Fruit fly (Drosophila melanogaster) whole organism, prepupa: ENCODE data around the gene Ada1-1.

Source experiments
- Blimp-1 ChIP-seq: fragments of 200-800 bp; sonication (Bioruptor generic); optimal IDR thresholded peaks from 3 replicates; lab custom pipeline; 2017; ENCODE audit warnings: missing biosample characterization, missing genetic modification characterization, mild to moderate bottlenecking, moderate library complexity, missing genetic modification reagents
- CG10669 ChIP-seq: fragments of 200-800 bp; sonication (Bioruptor generic); optimal IDR thresholded peaks from 3 replicates; lab custom pipeline; 2018; ENCODE audit warnings: missing biosample characterization, mild to moderate bottlenecking, missing genetic modification characterization, moderate library complexity
- CG11294 ChIP-seq: fragments of 200-800 bp; sonication (Bioruptor generic); IDR thresholded peaks from 2 replicates; pipeline ENCODE4 v1.3.6; 2022; ENCODE audit warnings: missing biosample characterization, missing genetic modification characterization
- CG11762 ChIP-seq: fragments of 200-800 bp; sonication (Bioruptor generic); optimal IDR thresholded peaks from 3 replicates; lab custom pipeline; 2016; ENCODE audit warnings: missing biosample characterization, missing genetic modification characterization; ENCODE audit not compliant: insufficient read depth
- CG11902 ChIP-seq: fragments of 200-800 bp; sonication (Bioruptor generic); optimal IDR thresholded peaks from 3 replicates; lab custom pipeline; 2016; ENCODE audit warnings: missing biosample characterization, missing genetic modification characterization
- CG15336 ChIP-seq: fragments of 200-800 bp; sonication (Bioruptor generic); IDR thresholded peaks from 2 replicates; pipeline ENCODE4 v1.3.6; 2022; ENCODE audit warnings: missing biosample characterization, missing genetic modification characterization
- CG1621 ChIP-seq: fragments of 200-800 bp; sonication (Bioruptor generic); optimal IDR thresholded peaks from 3 replicates; lab custom pipeline; 2018; ENCODE audit warnings: missing biosample characterization, mild to moderate bottlenecking, missing genetic modification characterization
- CG16779 ChIP-seq: fragments of 200-800 bp; sonication (Bioruptor generic); optimal IDR thresholded peaks from 3 replicates; lab custom pipeline; 2017; ENCODE audit warnings: missing biosample characterization, mild to moderate bottlenecking, missing genetic modification characterization
- CG3032 ChIP-seq: fragments of 200-800 bp; optimal IDR thresholded peaks from 2 replicates; lab custom pipeline; 2019; ENCODE audit warnings: missing biosample characterization, mild to moderate bottlenecking, missing genetic modification characterization, moderate library complexity
- CG31627 ChIP-seq: fragments of 200-800 bp; sonication (Bioruptor generic); optimal IDR thresholded peaks from 3 replicates; lab custom pipeline; 2016; ENCODE audit warnings: missing biosample characterization, missing genetic modification characterization
- CG32006 ChIP-seq: fragments of 200-800 bp; sonication (Bioruptor generic); optimal IDR thresholded peaks from 3 replicates; lab custom pipeline; 2017; ENCODE audit warnings: missing biosample characterization, mild to moderate bottlenecking, missing genetic modification characterization
- CG3919 ChIP-seq: fragments of 200-800 bp; sonication (Bioruptor generic); optimal IDR thresholded peaks from 3 replicates; lab custom pipeline; 2016; ENCODE audit warnings: missing biosample characterization, missing genetic modification characterization
- CG4318 ChIP-seq: fragments of 200-800 bp; sonication (Bioruptor generic); optimal IDR thresholded peaks from 3 replicates; lab custom pipeline; 2017; ENCODE audit warnings: missing biosample characterization, mild to moderate bottlenecking, missing genetic modification characterization
- CG6163 ChIP-seq: fragments of 200-800 bp; sonication (Bioruptor generic); IDR thresholded peaks from 3 replicates; pipeline ENCODE4 v1.3.6; 2022; ENCODE audit warnings: missing biosample characterization, missing genetic modification characterization
- CG6276 ChIP-seq: fragments of 200-800 bp; sonication (Bioruptor generic); optimal IDR thresholded peaks from 2 replicates; lab custom pipeline; 2017; ENCODE audit warnings: missing biosample characterization, mild to moderate bottlenecking, missing genetic modification characterization
- CG6792 ChIP-seq: fragments of 200-800 bp; sonication (Bioruptor generic); optimal IDR thresholded peaks from 3 replicates; lab custom pipeline; 2016; ENCODE audit warnings: missing biosample characterization, missing genetic modification characterization
- CG6808 ChIP-seq: fragments of 200-800 bp; sonication (Bioruptor generic); optimal IDR thresholded peaks from 3 replicates; lab custom pipeline; 2017; ENCODE audit warnings: missing biosample characterization, missing genetic modification characterization, mild to moderate bottlenecking, moderate library complexity, missing genetic modification reagents
- CG6854 ChIP-seq: fragments of 200-800 bp; sonication (Bioruptor generic); optimal IDR thresholded peaks from 2 replicates; lab custom pipeline; 2017; ENCODE audit warnings: missing biosample characterization, mild to moderate bottlenecking, missing genetic modification characterization
- CG7368 ChIP-seq: fragments of 200-800 bp; sonication (Bioruptor generic); optimal IDR thresholded peaks from 3 replicates; lab custom pipeline; 2016; ENCODE audit warnings: missing biosample characterization, missing genetic modification characterization
- CG8119 ChIP-seq: fragments of 200-800 bp; sonication (Bioruptor generic); IDR thresholded peaks from 3 replicates; pipeline ENCODE4 v1.3.6; 2022; ENCODE audit warnings: missing biosample characterization, missing genetic modification characterization
- CG8319 ChIP-seq: fragments of 200-800 bp; sonication (Bioruptor generic); optimal IDR thresholded peaks from 3 replicates; lab custom pipeline; 2016; ENCODE audit warnings: missing biosample characterization, missing genetic modification characterization
- CG8632 ChIP-seq: fragments of 200-800 bp; sonication (Bioruptor generic); optimal IDR thresholded peaks from 3 replicates; lab custom pipeline; 2016; ENCODE audit warnings: missing biosample characterization, missing genetic modification characterization
- CG9139 ChIP-seq: fragments of 200-800 bp; sonication (Bioruptor generic); optimal IDR thresholded peaks from 3 replicates; lab custom pipeline; 2017; ENCODE audit warnings: missing biosample characterization, mild to moderate bottlenecking, missing genetic modification characterization
- Eip93F ChIP-seq: fragments of 200-800 bp; sonication (Bioruptor generic); optimal IDR thresholded peaks from 2 replicates; lab custom pipeline; 2016; ENCODE audit warnings: missing biosample characterization, mild to moderate bottlenecking, missing genetic modification characterization
- Ets21C ChIP-seq: fragments of 200-800 bp; sonication (Bioruptor generic); optimal IDR thresholded peaks from 3 replicates; lab custom pipeline; 2016; ENCODE audit warnings: missing biosample characterization, missing genetic modification characterization
- Ets96B ChIP-seq: fragments of 200-800 bp; optimal IDR thresholded peaks from 2 replicates; lab custom pipeline; 2019; ENCODE audit warnings: missing biosample characterization, mild to moderate bottlenecking, missing genetic modification characterization, moderate library complexity
- Gug ChIP-seq: fragments of 200-800 bp; sonication (Bioruptor generic); IDR thresholded peaks from 2 replicates; pipeline ENCODE4 v1.3.6; 2022; ENCODE audit warnings: missing biosample characterization, missing genetic modification characterization
- Hr38 ChIP-seq: sonication (Bioruptor generic); optimal IDR thresholded peaks from 2 replicates; lab custom pipeline; 2016; ENCODE audit warnings: missing biosample characterization, missing genetic modification characterization
- Hr39 ChIP-seq: fragments of 200-800 bp; sonication (Bioruptor generic); optimal IDR thresholded peaks from 2 replicates; lab custom pipeline; 2016; ENCODE audit warnings: missing biosample characterization, missing genetic modification characterization
- Lpt ChIP-seq: fragments of 200-800 bp; sonication (Bioruptor generic); optimal IDR thresholded peaks from 3 replicates; lab custom pipeline; 2016; ENCODE audit warnings: missing biosample characterization, missing genetic modification characterization
- Met ChIP-seq: fragments of 200-800 bp; sonication (Bioruptor generic); optimal IDR thresholded peaks from 3 replicates; lab custom pipeline; 2016; ENCODE audit warnings: missing biosample characterization, missing genetic modification characterization
- OdsH ChIP-seq: fragments of 200-800 bp; sonication (Bioruptor generic); optimal IDR thresholded peaks from 3 replicates; lab custom pipeline; 2016; ENCODE audit warnings: missing biosample characterization, missing genetic modification characterization
- Smox ChIP-seq: fragments of 200-800 bp; sonication (Bioruptor generic); optimal IDR thresholded peaks from 3 replicates; lab custom pipeline; 2016; ENCODE audit warnings: missing biosample characterization, missing genetic modification characterization
- Sox102F ChIP-seq: fragments of 200-800 bp; sonication (Bioruptor generic); optimal IDR thresholded peaks from 2 replicates; lab custom pipeline; 2016; ENCODE audit warnings: missing biosample characterization, mild to moderate bottlenecking, missing genetic modification characterization
- Sox14 ChIP-seq: fragments of 200-800 bp; sonication (Bioruptor generic); optimal IDR thresholded peaks from 3 replicates; lab custom pipeline; 2016; ENCODE audit warnings: missing biosample characterization, missing genetic modification characterization
- Sox15 ChIP-seq: fragments of 200-800 bp; sonication (Bioruptor generic); optimal IDR thresholded peaks from 3 replicates; lab custom pipeline; 2016; ENCODE audit warnings: missing biosample characterization, missing genetic modification characterization
- cyc ChIP-seq: fragments of 200-800 bp; sonication (Bioruptor generic); optimal IDR thresholded peaks from 3 replicates; lab custom pipeline; 2016; ENCODE audit warnings: missing biosample characterization, missing genetic modification characterization
- dsx ChIP-seq: fragments of 200-800 bp; optimal IDR thresholded peaks from 3 replicates; lab custom pipeline; 2019; ENCODE audit warnings: missing biosample characterization, mild to moderate bottlenecking, missing genetic modification characterization, moderate library complexity; ENCODE audit not compliant: poor library complexity, severe bottlenecking
- eg ChIP-seq: fragments of 200-800 bp; sonication (Bioruptor generic); IDR thresholded peaks from 3 replicates; pipeline ENCODE4 v1.3.6; 2022; ENCODE audit warnings: missing biosample characterization, missing genetic modification characterization
- esn ChIP-seq: fragments of 200-800 bp; sonication (Bioruptor generic); optimal IDR thresholded peaks from 2 replicates; lab custom pipeline; 2016; ENCODE audit warnings: missing biosample characterization, mild to moderate bottlenecking, missing genetic modification characterization, moderate library complexity
- fd59A ChIP-seq: fragments of 200-800 bp; sonication (Bioruptor generic); optimal IDR thresholded peaks from 2 replicates; lab custom pipeline; 2017; ENCODE audit warnings: missing biosample characterization, mild to moderate bottlenecking, missing genetic modification characterization, missing genetic modification reagents
- fd85E ChIP-seq: fragments of 200-800 bp; sonication (Bioruptor generic); optimal IDR thresholded peaks from 3 replicates; lab custom pipeline; 2016; ENCODE audit warnings: missing biosample characterization, missing genetic modification characterization
- lz ChIP-seq: fragments of 200-800 bp; sonication (Bioruptor generic); optimal IDR thresholded peaks from 3 replicates; lab custom pipeline; 2016; ENCODE audit warnings: missing biosample characterization, missing genetic modification characterization
- net ChIP-seq: fragments of 200-800 bp; sonication (Bioruptor generic); optimal IDR thresholded peaks from 3 replicates; lab custom pipeline; 2016; ENCODE audit warnings: missing biosample characterization, missing genetic modification characterization
- pdm3 ChIP-seq: fragments of 200-800 bp; sonication (Bioruptor generic); optimal IDR thresholded peaks from 3 replicates; lab custom pipeline; 2016; ENCODE audit warnings: missing biosample characterization, missing genetic modification characterization
- salr ChIP-seq, 2 experiments: fragments of 200-800 bp; sonication (Bioruptor generic); optimal IDR thresholded peaks; 3 replicates each; lab custom pipeline; 2016 to 2018; ENCODE audit warnings: missing biosample characterization in 2 of 2, missing genetic modification characterization in 2 of 2, mild to moderate bottlenecking in 1 of 2
- spab ChIP-seq: fragments of 200-800 bp; sonication (Bioruptor generic); optimal IDR thresholded peaks from 2 replicates; lab custom pipeline; 2017; ENCODE audit warnings: missing biosample characterization, mild to moderate bottlenecking, missing genetic modification characterization, missing genetic modification reagents
- ss ChIP-seq, 2 experiments: fragments of 200-800 bp; sonication (Bioruptor generic); optimal IDR thresholded peaks; 2 replicates in 1 of 2; 3 replicates in 1 of 2; lab custom pipeline; 2017 to 2018; ENCODE audit warnings: mild to moderate bottlenecking in 2 of 2, missing biosample characterization in 2 of 2, missing genetic modification characterization in 2 of 2, moderate library complexity in 1 of 2
- svp ChIP-seq: fragments of 200-800 bp; sonication (Bioruptor generic); peaks from one replicate; lab custom pipeline; 2016; ENCODE audit warnings: missing biosample characterization, missing genetic modification characterization
- topi ChIP-seq: fragments of 200-800 bp; sonication (Bioruptor generic); optimal IDR thresholded peaks from 3 replicates; lab custom pipeline; 2016; ENCODE audit warnings: missing biosample characterization, missing genetic modification characterization
- vri ChIP-seq: fragments of 200-800 bp; sonication (Bioruptor generic); optimal IDR thresholded peaks from 3 replicates; lab custom pipeline; 2016; ENCODE audit warnings: missing biosample characterization, mild to moderate bottlenecking, missing genetic modification characterization

The Ada1-1 gene

DNA sequence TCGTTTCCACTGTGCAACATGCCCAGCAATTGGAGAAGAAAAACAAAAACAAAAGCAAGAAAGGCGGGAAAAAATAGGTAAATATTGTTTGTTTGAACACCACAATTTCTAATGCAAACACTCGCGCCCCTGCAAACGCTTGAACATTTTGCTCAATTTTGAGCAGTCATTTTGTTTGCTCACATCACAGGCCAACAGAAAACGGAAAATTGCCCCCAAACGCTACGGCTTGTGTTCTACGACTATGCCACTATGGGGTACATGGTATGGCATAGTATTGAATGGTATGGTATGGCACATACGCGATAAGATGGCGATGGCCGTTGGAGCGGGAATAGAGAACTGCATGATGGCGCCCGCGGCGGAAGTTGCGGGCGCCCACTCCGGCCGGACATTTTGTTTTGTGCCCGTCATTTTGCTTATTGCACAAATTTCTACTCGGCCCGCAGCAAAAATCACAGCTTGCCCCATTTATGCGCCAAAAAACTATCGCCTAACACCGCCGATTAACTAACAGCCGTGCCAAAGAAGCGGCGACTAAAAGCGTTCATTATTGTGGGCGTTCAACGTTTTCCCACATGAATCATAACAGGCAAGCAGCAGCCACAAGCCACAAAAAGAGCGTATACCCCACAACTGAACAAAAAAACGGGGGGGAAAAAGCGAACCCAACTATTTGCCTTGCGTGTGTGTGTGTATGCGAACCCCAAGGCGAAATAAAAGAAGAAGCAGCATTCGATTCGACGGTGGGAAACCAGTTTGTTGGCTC, 7.8 kb downstream of the Ada1-1 start:
- peak; percentile 32 for TF ChIP-seq CG6808 (GFP tag; lab: Kevin White, UChicago)
- TF ChIP-seq CG11902 (GFP tag; lab: Kevin White, UChicago): no peak
- peak in 1 of 2 experiments; percentile 55 for TF ChIP-seq ss (GFP tag; optimal IDR thresholded peaks at IDR 0.05; lab: Kevin White, UChicago)
- no peak for TF ChIP-seq OdsH
- peak; percentile 17 for TF ChIP-seq CG6792 (GFP tag; lab: Kevin White, UChicago)
- no peak for TF ChIP-seq CG7368
- no peak for TF ChIP-seq CG16779
- no peak for TF ChIP-seq Sox15 (GFP tag; lab: Kevin White, UChicago)
- TF ChIP-seq topi (GFP tag; lab: Kevin White, UChicago): no peak
- peak; percentile 57 for TF ChIP-seq dsx (GFP tag; lab: Kevin White, UChicago)
- TF ChIP-seq Gug: no peak
- TF ChIP-seq Blimp-1 (GFP tag; lab: Kevin White, UChicago): no peak
- no peak for TF ChIP-seq Hr39 (GFP tag; lab: Kevin White, UChicago)
- peak; percentile 13 for TF ChIP-seq CG32006
- TF ChIP-seq Hr38 (GFP tag; lab: Kevin White, UChicago): no peak
- no peak for TF ChIP-seq spab (GFP tag; lab: Kevin White, UChicago)
- TF ChIP-seq salr (GFP tag; optimal IDR thresholded peaks at IDR 0.05; lab: Kevin White, UChicago): peak; percentile 4 to 11
- no peak for TF ChIP-seq CG11762 (GFP tag; lab: Kevin White, UChicago)
- no peak for TF ChIP-seq esn (GFP tag; lab: Kevin White, UChicago)
- no peak for TF ChIP-seq Sox14 (GFP tag; lab: Kevin White, UChicago)
- peak; percentile 99 for TF ChIP-seq CG1621 (tag; lab: Kevin White, UChicago)
- TF ChIP-seq CG4318 (GFP tag; lab: Kevin White, UChicago): no peak
- no peak for TF ChIP-seq CG9139 (GFP tag; lab: Kevin White, UChicago)
- no peak for TF ChIP-seq CG8319 (GFP tag; lab: Kevin White, UChicago)
- no peak for TF ChIP-seq eg (GFP tag; lab: Robert Waterston, UW)
- peak; percentile 18 for TF ChIP-seq net
- peak; percentile 9 for TF ChIP-seq CG10669 (GFP tag; lab: Kevin White, UChicago)
- no peak for TF ChIP-seq Met (GFP tag; lab: Kevin White, UChicago)
- TF ChIP-seq CG8119 (GFP tag; lab: Robert Waterston, UW): no peak
- peak; percentile 28 for TF ChIP-seq CG6276 (GFP tag; lab: Kevin White, UChicago)
- TF ChIP-seq lz: no peak
- TF ChIP-seq vri (GFP tag; lab: Kevin White, UChicago): no peak
- peak; percentile 38 for TF ChIP-seq fd59A (GFP tag; lab: Kevin White, UChicago)
- TF ChIP-seq Ets96B (tag; lab: Kevin White, UChicago): no peak
- no peak for TF ChIP-seq CG11294 (GFP tag; lab: Robert Waterston, UW)
- TF ChIP-seq CG3919 (GFP tag; lab: Kevin White, UChicago): no peak
- TF ChIP-seq pdm3 (GFP tag; lab: Kevin White, UChicago): peak; percentile 22
- TF ChIP-seq Lpt: peak; percentile 1
- TF ChIP-seq CG31627 (GFP tag; lab: Kevin White, UChicago): no peak
- no peak for TF ChIP-seq CG3032
- no peak for TF ChIP-seq CG15336
- no peak for TF ChIP-seq fd85E (GFP tag; lab: Kevin White, UChicago)
- TF ChIP-seq Ets21C (GFP tag; lab: Kevin White, UChicago): no peak
- TF ChIP-seq CG6854: no peak
- no peak for TF ChIP-seq Eip93F (GFP tag; lab: Kevin White, UChicago)
- no peak for TF ChIP-seq CG8632 (GFP tag; lab: Kevin White, UChicago)
- no peak for TF ChIP-seq Smox (GFP tag; lab: Kevin White, UChicago)
- no peak for TF ChIP-seq Sox102F (GFP tag; lab: Kevin White, UChicago)
- no peak for TF ChIP-seq cyc (GFP tag; lab: Kevin White, UChicago)
- peak; percentile 22 for TF ChIP-seq svp (GFP tag; lab: Kevin White, UChicago)
- TF ChIP-seq CG6163 (GFP tag; lab: Robert Waterston, UW): no peak
